Fruit fly (Drosophila melanogaster) whole organism, wandering third instar larva: ENCODE data around the gene nst.

Experiments used
- Abd-B ChIP-seq: fragments of >200 bp; optimal IDR thresholded peaks from 2 replicates; lab custom pipeline; 2017; ENCODE audit warnings: missing biosample characterization, missing genetic modification characterization
- CG32264 ChIP-seq: fragments of 200-800 bp; sonication (Bioruptor generic); optimal IDR thresholded peaks from 2 replicates; lab custom pipeline; 2016; ENCODE audit warnings: missing biosample characterization, missing genetic modification characterization
- CG9705 ChIP-seq: fragments of 200-800 bp; sonication (Bioruptor generic); optimal IDR thresholded peaks from 2 replicates; lab custom pipeline; 2018; ENCODE audit warnings: missing biosample characterization, mild to moderate bottlenecking, missing genetic modification characterization
- CrebA ChIP-seq: fragments of 200-800 bp; sonication (Bioruptor generic); optimal IDR thresholded peaks from 2 replicates; lab custom pipeline; 2016; ENCODE audit warnings: missing biosample characterization, mild to moderate bottlenecking, missing genetic modification characterization, borderline replicate concordance
- Dfd ChIP-seq: fragments of >200 bp; optimal IDR thresholded peaks from 2 replicates; lab custom pipeline; 2017; ENCODE audit warnings: missing biosample characterization, missing genetic modification characterization
- Dif ChIP-seq: fragments of 200-275, 200-300 bp; sonication (Bioruptor generic); optimal IDR thresholded peaks from 2 replicates; lab custom pipeline; 2018; ENCODE audit warnings: missing biosample characterization, missing genetic modification characterization; ENCODE audit not compliant: partially characterized antibody
- GATAd ChIP-seq: sonication (Bioruptor generic); optimal IDR thresholded peaks from 2 replicates; lab custom pipeline; 2016; ENCODE audit warnings: missing biosample characterization, missing genetic modification characterization
- HLH106 ChIP-seq: fragments of 200-800 bp; optimal IDR thresholded peaks from 3 replicates; lab custom pipeline; 2019; ENCODE audit warnings: missing biosample characterization, mild to moderate bottlenecking, missing genetic modification characterization, moderate library complexity
- Hnf4 ChIP-seq: fragments of 200-800 bp; sonication (Bioruptor generic); optimal IDR thresholded peaks from 2 replicates; lab custom pipeline; 2016; ENCODE audit warnings: missing biosample characterization, mild to moderate bottlenecking, missing genetic modification characterization
- Hr78 ChIP-seq: fragments of >200 bp; optimal IDR thresholded peaks from 2 replicates; lab custom pipeline; 2017; ENCODE audit warnings: missing biosample characterization, missing genetic modification characterization
- Hr83 ChIP-seq: fragments of 200-300 bp; sonication (Bioruptor generic); optimal IDR thresholded peaks from 2 replicates; lab custom pipeline; 2016; ENCODE audit warnings: missing biosample characterization, mild to moderate bottlenecking, missing genetic modification characterization, moderate library complexity; ENCODE audit not compliant: poor library complexity, severe bottlenecking
- Jra ChIP-seq: sonication (Bioruptor generic); optimal IDR thresholded peaks from 2 replicates; lab custom pipeline; 2016; ENCODE audit warnings: missing biosample characterization, missing genetic modification characterization
- Mio ChIP-seq: sonication (Bioruptor generic); optimal IDR thresholded peaks from 2 replicates; lab custom pipeline; 2016; ENCODE audit warnings: missing biosample characterization, missing genetic modification characterization
- Myc ChIP-seq: fragments of >200 bp; optimal IDR thresholded peaks from 2 replicates; lab custom pipeline; 2017
- N ChIP-seq: fragments of >200 bp; optimal IDR thresholded peaks from 2 replicates; lab custom pipeline; 2018; ENCODE audit warnings: missing biosample characterization, missing external identifiers, missing genetic modification characterization
- OdsH ChIP-seq: fragments of 200-800 bp; sonication (Bioruptor generic); optimal IDR thresholded peaks from 2 replicates; lab custom pipeline; 2016; ENCODE audit warnings: missing biosample characterization, mild to moderate bottlenecking, missing genetic modification characterization
- Rel ChIP-seq, 2 experiments: fragments of 200-800 bp; sonication (Bioruptor generic) in 1 of 2; optimal IDR thresholded peaks; 2 replicates in 1 of 2; 3 replicates in 1 of 2; lab custom pipeline; 2016 to 2019; ENCODE audit warnings: mild to moderate bottlenecking in 2 of 2, missing biosample characterization in 2 of 2, missing genetic modification characterization in 2 of 2, moderate library complexity in 1 of 2
- Sp1 ChIP-seq: fragments of 200-800 bp; sonication (Bioruptor generic); optimal IDR thresholded peaks from 3 replicates; lab custom pipeline; 2019; ENCODE audit warnings: missing biosample characterization, mild to moderate bottlenecking, missing genetic modification characterization, moderate library complexity
- Vsx2 ChIP-seq: fragments of 200-300, 225-300 bp; sonication (Bioruptor generic); optimal IDR thresholded peaks from 2 replicates; lab custom pipeline; 2018; ENCODE audit warnings: missing biosample characterization, missing genetic modification characterization; ENCODE audit not compliant: partially characterized antibody
- br ChIP-seq: fragments of 200-800 bp; sonication (Bioruptor generic); optimal IDR thresholded peaks from 2 replicates; lab custom pipeline; 2016; ENCODE audit warnings: missing biosample characterization, missing genetic modification characterization
- brk ChIP-seq: fragments of 200-800 bp; sonication (Bioruptor generic); optimal IDR thresholded peaks from 2 replicates; lab custom pipeline; 2016; ENCODE audit warnings: missing biosample characterization, mild to moderate bottlenecking, missing genetic modification characterization
- dl ChIP-seq, 2 experiments: fragments of 175-275, 200-275 bp in 1 of 2; fragments of 200-275 bp in 1 of 2; sonication (Bioruptor generic); optimal IDR thresholded peaks; lab custom pipeline; 2018; ENCODE audit warnings: mild to moderate bottlenecking in 2 of 2, missing biosample characterization in 2 of 2, missing genetic modification characterization in 2 of 2, moderate library complexity in 2 of 2; ENCODE audit not compliant: partially characterized antibody in 2 of 2, insufficient read depth in 1 of 2
- dmrt93B ChIP-seq: fragments of 200-800 bp; sonication (Bioruptor generic); optimal IDR thresholded peaks from 2 replicates; lab custom pipeline; 2018; ENCODE audit warnings: missing biosample characterization, mild to moderate bottlenecking, missing genetic modification characterization
- dsf ChIP-seq: sonication (Bioruptor generic); optimal IDR thresholded peaks from 2 replicates; lab custom pipeline; 2016; ENCODE audit warnings: missing biosample characterization, missing genetic modification characterization, borderline replicate concordance
- ey ChIP-seq: fragments of 200-800 bp; sonication (Bioruptor generic); optimal IDR thresholded peaks from 2 replicates; lab custom pipeline; 2016; ENCODE audit warnings: missing biosample characterization, missing genetic modification characterization
- foxo ChIP-seq, 2 experiments: fragments of 200-800 bp; sonication (Bioruptor generic); optimal IDR thresholded peaks; 2 replicates in 1 of 2; 3 replicates in 1 of 2; lab custom pipeline; 2016 to 2017; ENCODE audit warnings: missing biosample characterization in 2 of 2, missing genetic modification characterization in 2 of 2
- fru ChIP-seq: fragments of 200-800 bp; sonication (Bioruptor generic); optimal IDR thresholded peaks from 3 replicates; lab custom pipeline; 2016; ENCODE audit warnings: missing biosample characterization, mild to moderate bottlenecking, missing genetic modification characterization
- h ChIP-seq: fragments of 200-800 bp; sonication (Bioruptor generic); optimal IDR thresholded peaks from 3 replicates; lab custom pipeline; 2016; ENCODE audit warnings: missing biosample characterization, mild to moderate bottlenecking, missing genetic modification characterization
- jim ChIP-seq: fragments of 175-275, 200-325 bp; sonication (Bioruptor generic); optimal IDR thresholded peaks from 2 replicates; lab custom pipeline; 2016; ENCODE audit warnings: missing biosample characterization, mild to moderate bottlenecking, missing genetic modification characterization
- lola ChIP-seq: fragments of >200 bp; optimal IDR thresholded peaks from 2 replicates; lab custom pipeline; 2017; ENCODE audit warnings: missing biosample characterization, missing genetic modification characterization
- pan ChIP-seq: fragments of >200 bp; optimal IDR thresholded peaks from 2 replicates; lab custom pipeline; 2017
- psq ChIP-seq: fragments of 200-800 bp; sonication (Bioruptor generic); optimal IDR thresholded peaks from 3 replicates; lab custom pipeline; 2017; ENCODE audit warnings: missing biosample characterization, mild to moderate bottlenecking, missing genetic modification characterization, moderate library complexity
- rgr ChIP-seq: fragments of 200-800 bp; sonication (Bioruptor generic); optimal IDR thresholded peaks from 3 replicates; lab custom pipeline; 2016; ENCODE audit warnings: missing biosample characterization, mild to moderate bottlenecking, missing genetic modification characterization
- sage ChIP-seq: fragments of 200-800 bp; sonication (Bioruptor generic); optimal IDR thresholded peaks from 2 replicates; lab custom pipeline; 2016; ENCODE audit warnings: missing biosample characterization, mild to moderate bottlenecking, missing genetic modification characterization
- sv ChIP-seq: fragments of 200-800 bp; sonication (Bioruptor generic); optimal IDR thresholded peaks from 3 replicates; lab custom pipeline; 2016; ENCODE audit warnings: missing biosample characterization, missing genetic modification characterization
- tai ChIP-seq: sonication (Bioruptor generic); optimal IDR thresholded peaks from 2 replicates; lab custom pipeline; 2016; ENCODE audit warnings: missing biosample characterization, missing genetic modification characterization
- usp ChIP-seq: fragments of >200 bp; optimal IDR thresholded peaks from 2 replicates; lab custom pipeline; 2017; ENCODE audit warnings: missing biosample characterization, missing genetic modification characterization
- woc ChIP-seq: sonication (Bioruptor generic); optimal IDR thresholded peaks from 2 replicates; lab custom pipeline; 2016; ENCODE audit warnings: missing biosample characterization, mild to moderate bottlenecking, missing genetic modification characterization

nst gene

DNA sequence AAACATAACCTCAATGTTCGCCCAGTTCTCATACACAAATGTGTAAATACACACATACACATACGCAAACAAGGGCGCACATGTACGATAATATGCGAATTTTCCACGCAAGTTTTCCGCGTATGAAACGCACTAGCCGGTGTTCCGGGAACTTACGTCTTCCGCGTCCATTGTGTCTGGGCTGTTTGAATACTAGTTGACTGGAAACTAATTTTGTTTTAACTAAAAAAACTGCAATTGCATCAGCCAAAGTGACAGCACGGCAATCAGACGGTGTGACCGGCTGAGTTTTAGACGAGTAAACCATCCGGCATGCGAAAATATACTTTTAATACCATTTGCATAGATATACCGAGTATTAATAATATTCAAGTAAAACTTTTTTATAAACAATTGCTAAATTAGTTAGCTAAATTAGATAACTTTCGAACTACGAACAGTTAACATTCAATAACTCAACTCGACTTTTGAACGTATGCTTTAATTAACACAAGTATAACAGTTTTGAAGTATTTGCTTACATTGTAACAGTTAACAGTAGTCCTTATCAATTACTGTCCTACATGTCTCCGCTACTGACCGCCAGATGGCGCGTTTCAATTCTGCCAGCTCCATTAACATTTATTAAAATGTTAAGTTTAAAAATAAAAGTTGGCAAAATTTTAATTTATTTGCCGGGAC lies 3.4 kb downstream of the nst start, which contains the start of gene eIF2beta:
TSS of gene eIF2beta (minus strand) at position 299 of the 681 bp plus-strand sequence.
- peak; percentile 1 for TF ChIP-seq Myc (lab: Kevin White, UChicago)
- peak; percentile 23 for TF ChIP-seq h (GFP tag; lab: Kevin White, UChicago)
- peak; percentile 55 for TF ChIP-seq sage (GFP tag; lab: Kevin White, UChicago)
- TF ChIP-seq fru (GFP tag; lab: Kevin White, UChicago), result peak; percentile 52
- peak; percentile 20 for TF ChIP-seq Hnf4 (GFP tag; lab: Kevin White, UChicago)
- no peak for TF ChIP-seq tai (GFP tag; lab: Kevin White, UChicago)
- peak; percentile 27 for TF ChIP-seq woc
- peak; percentile 4 for TF ChIP-seq Sp1 (GFP tag; lab: Kevin White, UChicago)
- no peak for TF ChIP-seq br
- peak; percentile 34 for TF ChIP-seq sv
- no peak for TF ChIP-seq Jra (GFP tag; lab: Kevin White, UChicago)
- no peak for TF ChIP-seq foxo (GFP tag; optimal IDR thresholded peaks at IDR 0.05; lab: Kevin White, UChicago)

DNA sequence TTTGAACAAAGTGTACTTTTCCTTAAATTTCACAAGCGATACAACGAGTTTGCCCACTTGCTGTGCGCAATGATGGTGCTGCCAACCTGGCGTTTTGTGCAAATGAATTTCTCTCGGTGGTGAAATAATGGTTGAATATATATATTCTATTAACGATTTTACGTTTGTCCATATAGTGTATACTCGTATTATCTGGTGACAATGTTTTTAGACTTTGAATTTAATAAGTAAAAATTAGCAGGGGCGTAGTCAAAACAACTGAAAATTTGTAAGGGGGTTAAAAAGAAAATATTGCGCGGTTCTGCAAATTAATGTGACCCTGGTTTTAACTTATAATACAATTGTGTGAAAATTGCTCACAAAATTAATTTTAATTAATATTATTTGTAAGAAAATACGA lies 6.0 kb downstream of the nst start, which contains the start of the genes ver and Gcn5:
TSS of gene ver (plus strand) at position 47 of the 400 bp plus-strand sequence.
TSS of gene Gcn5 (minus strand) at position 74 of the 400 bp plus-strand sequence.
- TF ChIP-seq woc (peak; percentile 91), sage (GFP tag; lab: Kevin White, UChicago) (peak; percentile 98), CG9705 (GFP tag; lab: Kevin White, UChicago) (peak; percentile 97), dmrt93B (GFP tag; lab: Kevin White, UChicago) (peak; percentile 96), Hr78 (GFP tag; lab: Kevin White, UChicago) (no peak), OdsH (GFP tag; lab: Kevin White, UChicago) (peak; percentile 99), fru (GFP tag; lab: Kevin White, UChicago) (peak; percentile 97), dsf (GFP tag; lab: Kevin White, UChicago) (peak; percentile 95), h (GFP tag; lab: Kevin White, UChicago) (peak; percentile 99), Mio (peak; percentile 84), Hnf4 (GFP tag; lab: Kevin White, UChicago) (peak; percentile 98), tai (GFP tag; lab: Kevin White, UChicago) (no peak), sv (peak; percentile 85), Myc (lab: Kevin White, UChicago) (no peak), Vsx2 (GFP tag; lab: Kevin White, UChicago) (no peak), brk (GFP tag; lab: Kevin White, UChicago) (peak; percentile 98), Rel (GFP tag; optimal IDR thresholded peaks at IDR 0.05; lab: Kevin White, UChicago) (peak; percentile 89), Rel (tag; optimal IDR thresholded peaks at IDR 0.05; lab: Kevin White, UChicago) (peak; percentile 92), dl (GFP tag; optimal IDR thresholded peaks at IDR 0.05; lab: Kevin White, UChicago; ENCODE audit: insufficient read depth in 1 of 2, partially characterized antibody in 2 of 2) (no peak), lola (GFP tag; lab: Kevin White, UChicago) (no peak), usp (GFP tag; lab: Kevin White, UChicago) (no peak), Dfd (GFP tag; lab: Kevin White, UChicago) (no peak), N (no peak), CG32264 (GFP tag; lab: Kevin White, UChicago) (peak; percentile 87), rgr (GFP tag; lab: Kevin White, UChicago) (peak; percentile 99), Sp1 (GFP tag; lab: Kevin White, UChicago) (peak; percentile 99), Hr83 (GFP tag; lab: Kevin White, UChicago) (peak; percentile 90), CrebA (GFP tag; lab: Kevin White, UChicago) (no peak), psq (GFP tag; lab: Kevin White, UChicago) (peak; percentile 97), jim (GFP tag; lab: Kevin White, UChicago) (peak; percentile 85), HLH106 (tag; lab: Kevin White, UChicago) (peak; percentile 98), pan (lab: Kevin White, UChicago) (no peak), Dif (GFP tag; lab: Kevin White, UChicago) (no peak), GATAd (GFP tag; lab: Kevin White, UChicago) (peak; percentile 91), ey (GFP tag; lab: Kevin White, UChicago) (peak; percentile 98), br (peak; percentile 97), Jra (GFP tag; lab: Kevin White, UChicago) (peak; percentile 97), Abd-B (GFP tag; lab: Kevin White, UChicago) (no peak), foxo (GFP tag; optimal IDR thresholded peaks at IDR 0.05; lab: Kevin White, UChicago) (peak; percentile 89 to 99)
